Fruit fly (Drosophila melanogaster) Kc167 (cell line): ENCODE results near the gene CG43679.

Source experiments
- Sin3A ChIP-seq: fragments of >200 bp; optimal IDR thresholded peaks from 2 replicates; lab custom pipeline; 2018; ENCODE audit warnings: missing external identifiers
- h ChIP-seq: fragments of >200 bp; optimal IDR thresholded peaks from 3 replicates; lab custom pipeline; 2018; ENCODE audit warnings: missing external identifiers
- psq ChIP-seq: fragments of >200 bp; optimal IDR thresholded peaks from 2 replicates; lab custom pipeline; 2017; ENCODE audit warnings: missing external identifiers
- ttk ChIP-seq: sonication (Bioruptor generic); optimal IDR thresholded peaks from 2 replicates; lab custom pipeline; 2017; ENCODE audit warnings: missing external identifiers

- no peak for TF ChIP-seq ttk
- TF ChIP-seq Sin3A (lab: Kevin White, UChicago): no peak
- no peak for TF ChIP-seq h
- no peak for TF ChIP-seq psq (lab: Kevin White, UChicago)
These were observed 49.8 kb upstream of the CG43679 start for dm6 chr3L:15100983-15101382.
